Worm (Caenorhabditis elegans) whole organism, late embryonic: ENCODE results near the gene Y69E1A.1.

Experiments
- C38D4.7 ChIP-seq: fragments of 200-800 bp; sonication (Bioruptor generic); optimal IDR thresholded peaks from 2 replicates; lab custom pipeline; 2018; ENCODE audit warnings: mild to moderate bottlenecking, missing genetic modification characterization, moderate library complexity, missing compliant biosample characterization
- K09A11.1 ChIP-seq: sonication (generic microtip); optimal IDR thresholded peaks from 2 replicates; lab custom pipeline; 2017; ENCODE audit warnings: antibody characterized with exemption, mild to moderate bottlenecking, missing genetic modification characterization, missing compliant biosample characterization; ENCODE audit not compliant: insufficient read depth
- T23F11.4 ChIP-seq: fragments of 200-800 bp; sonication (Bioruptor generic); optimal IDR thresholded peaks from 2 replicates; lab custom pipeline; 2018; ENCODE audit warnings: mild to moderate bottlenecking, missing genetic modification characterization, missing compliant biosample characterization
- Y22D7AL.16 ChIP-seq: sonication (generic microtip); optimal IDR thresholded peaks from 2 replicates; lab custom pipeline; 2016; ENCODE audit warnings: missing genetic modification characterization, missing compliant biosample characterization
- ama-1 ChIP-seq: fragments of 150-350 bp; optimal IDR thresholded peaks from 2 replicates; lab custom pipeline; 2014
- ceh-18 ChIP-seq: sonication (generic microtip); optimal IDR thresholded peaks from 2 replicates; lab custom pipeline; 2016; ENCODE audit warnings: missing genetic modification characterization, missing compliant biosample characterization
- ceh-24 ChIP-seq: sonication (generic microtip); optimal IDR thresholded peaks from 2 replicates; lab custom pipeline; 2016; ENCODE audit warnings: mild to moderate bottlenecking, missing genetic modification characterization, missing compliant biosample characterization
- ceh-34 ChIP-seq: sonication (generic microtip); optimal IDR thresholded peaks from 2 replicates; lab custom pipeline; 2016; ENCODE audit warnings: mild to moderate bottlenecking, missing genetic modification characterization, missing compliant biosample characterization
- ceh-45 ChIP-seq: fragments of 200-800 bp; sonication (Bioruptor generic); IDR thresholded peaks from 2 replicates; pipeline ENCODE4 v1.3.6; 2022; ENCODE audit warnings: missing genetic modification reagents, missing genetic modification characterization, missing compliant biosample characterization
- elt-2 ChIP-seq: sonication (generic microtip); optimal IDR thresholded peaks from 2 replicates; lab custom pipeline; 2016; ENCODE audit warnings: missing genetic modification reagents, missing genetic modification characterization, missing compliant biosample characterization
- fax-1 ChIP-seq: sonication (generic microtip); optimal IDR thresholded peaks from 2 replicates; lab custom pipeline; 2016; ENCODE audit warnings: missing genotype, missing genetic modification characterization, missing compliant biosample characterization
- hlh-15 ChIP-seq: sonication (generic microtip); optimal IDR thresholded peaks from 2 replicates; lab custom pipeline; 2016; ENCODE audit warnings: missing genetic modification characterization, missing compliant biosample characterization
- hlh-30 ChIP-seq: sonication (generic microtip); optimal IDR thresholded peaks from 2 replicates; lab custom pipeline; 2017; ENCODE audit warnings: antibody characterized with exemption, missing genetic modification characterization, missing compliant biosample characterization; ENCODE audit not compliant: insufficient read depth
- hlh-6 ChIP-seq: sonication (generic microtip); optimal IDR thresholded peaks from 2 replicates; lab custom pipeline; 2016; ENCODE audit warnings: missing genotype, missing genetic modification characterization, missing compliant biosample characterization
- hlh-8 ChIP-seq: sonication (generic microtip); optimal IDR thresholded peaks from 2 replicates; lab custom pipeline; 2016; ENCODE audit warnings: missing genotype, missing genetic modification characterization, missing compliant biosample characterization
- lin-11 ChIP-seq: fragments of 200-800 bp; sonication (Bioruptor generic); optimal IDR thresholded peaks from 2 replicates; lab custom pipeline; 2018; ENCODE audit warnings: mild to moderate bottlenecking, missing genetic modification characterization, missing compliant biosample characterization
- madf-2 ChIP-seq: sonication (generic microtip); optimal IDR thresholded peaks from 2 replicates; lab custom pipeline; 2017; ENCODE audit warnings: missing genetic modification characterization, missing compliant biosample characterization
- mec-3 ChIP-seq: sonication (generic microtip); optimal IDR thresholded peaks from 2 replicates; lab custom pipeline; 2016; ENCODE audit warnings: borderline replicate concordance, missing genetic modification characterization, missing compliant biosample characterization
- nfya-1 ChIP-seq: sonication (generic microtip); optimal IDR thresholded peaks from 2 replicates; lab custom pipeline; 2017; ENCODE audit warnings: missing genetic modification characterization, mild to moderate bottlenecking, missing compliant biosample characterization, antibody characterized with exemption, moderate library complexity
- pha-4 ChIP-seq: fragments of 150-350 bp; optimal IDR thresholded peaks from 2 replicates; lab custom pipeline; 2018; ENCODE audit warnings: missing biosample characterization, missing genetic modification reagents, missing genetic modification characterization
- ref-2 ChIP-seq: sonication (generic microtip); optimal IDR thresholded peaks from 2 replicates; lab custom pipeline; 2016; ENCODE audit warnings: missing genetic modification characterization, missing compliant biosample characterization
- sdc-2 ChIP-seq: sonication (generic microtip); optimal IDR thresholded peaks from 2 replicates; lab custom pipeline; 2016; ENCODE audit warnings: missing genotype, missing genetic modification characterization, missing compliant biosample characterization
- sox-2 ChIP-seq: fragments of 200-800 bp; sonication (Bioruptor generic); IDR thresholded peaks from 2 replicates; pipeline ENCODE4 v1.3.6; 2022; ENCODE audit warnings: missing genetic modification reagents, missing genetic modification characterization, missing compliant biosample characterization
- sox-4 ChIP-seq: sonication (generic microtip); optimal IDR thresholded peaks from 2 replicates; lab custom pipeline; 2017; ENCODE audit warnings: mild to moderate bottlenecking, missing genetic modification characterization, inconsistent platforms, missing compliant biosample characterization
- syd-9 ChIP-seq: sonication (generic microtip); optimal IDR thresholded peaks from 2 replicates; lab custom pipeline; 2016; ENCODE audit warnings: mild to moderate bottlenecking, missing genetic modification characterization, moderate library complexity, missing compliant biosample characterization
- tbx-7 ChIP-seq: sonication (generic microtip); optimal IDR thresholded peaks from 2 replicates; lab custom pipeline; 2016; ENCODE audit warnings: missing genotype, missing genetic modification characterization, missing compliant biosample characterization
- unc-86 ChIP-seq: sonication (generic microtip); optimal IDR thresholded peaks from 2 replicates; lab custom pipeline; 2016; ENCODE audit warnings: missing genetic modification characterization, missing compliant biosample characterization
- zip-5 ChIP-seq: sonication (generic microtip); optimal IDR thresholded peaks from 2 replicates; lab custom pipeline; 2016; ENCODE audit warnings: missing genetic modification characterization, missing compliant biosample characterization

The Y69E1A.1 gene

DNA sequence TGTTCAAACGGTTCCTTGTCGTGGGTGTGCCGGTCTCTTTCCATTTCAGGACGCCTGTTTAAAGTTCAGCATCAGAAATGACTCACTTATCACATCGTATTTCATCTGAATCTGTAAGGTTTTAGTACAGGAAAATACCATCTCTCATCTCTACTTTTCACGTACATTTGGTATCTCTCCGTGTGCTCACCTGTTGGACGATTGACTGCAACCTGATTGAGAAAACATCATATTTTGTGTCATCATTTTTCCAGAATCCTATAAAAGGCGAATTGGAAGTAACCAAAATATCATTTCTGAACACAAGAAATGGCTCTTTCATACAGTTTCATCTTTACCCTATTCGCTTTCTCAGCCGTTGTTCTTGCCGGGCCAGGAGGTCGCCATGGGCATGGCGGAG lies 48.6 kb downstream of the Y69E1A.1 start, which contains the start of gene srlf-30:
TSS of gene srlf-30 (plus strand) at position 301 of the 400 bp plus-strand sequence.
- TF ChIP-seq elt-2 (tag; lab: Kevin White, UChicago) (no peak), zip-5 (tag; lab: Kevin White, UChicago) (no peak), ceh-18 (tag; lab: Kevin White, UChicago) (no peak), Y22D7AL.16 (tag; lab: Kevin White, UChicago) (no peak), K09A11.1 (tag; lab: Kevin White, UChicago) (no peak), ama-1 (no peak), lin-11 (tag; lab: Kevin White, UChicago) (no peak), ceh-34 (no peak), nfya-1 (tag; lab: Kevin White, UChicago) (no peak), C38D4.7 (GFP tag; lab: Kevin White, UChicago) (no peak), mec-3 (tag; lab: Kevin White, UChicago) (no peak), T23F11.4 (GFP tag; lab: Kevin White, UChicago) (no peak), tbx-7 (no peak), unc-86 (tag; lab: Kevin White, UChicago) (no peak), pha-4 (tag; lab: Kevin White, UChicago) (no peak), ref-2 (tag; lab: Kevin White, UChicago) (no peak)

DNA sequence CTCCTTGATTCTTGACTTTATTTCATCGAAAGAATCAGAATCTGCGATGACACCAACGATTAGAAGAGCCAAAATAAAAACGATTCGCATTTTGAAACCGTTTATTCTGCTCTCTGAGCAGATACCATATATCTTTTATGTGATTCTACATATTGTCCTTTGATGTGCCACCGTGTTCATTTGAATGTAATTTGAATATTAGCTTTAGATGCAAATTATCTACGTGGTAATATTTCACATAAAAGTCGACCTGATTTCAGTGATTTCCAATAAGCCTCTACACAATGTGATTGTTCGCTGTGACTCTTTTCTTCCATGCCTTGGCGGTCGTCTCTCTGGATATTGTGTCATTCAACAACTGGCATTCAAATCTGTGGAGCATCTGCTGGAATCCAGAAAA lies 49.6 kb downstream of the Y69E1A.1 start, which contains the start of the genes F13E9.9 and F13E9.19:
TSS of gene F13E9.9 (minus strand) at position 101 of the 400 bp plus-strand sequence.
TSS of gene F13E9.19 (plus strand) at position 316 of the 400 bp plus-strand sequence.
- no peak for TF ChIP-seq syd-9
- TF ChIP-seq hlh-30 (tag; lab: Kevin White, UChicago) = no peak
- no peak for TF ChIP-seq sox-4 (tag; lab: Kevin White, UChicago)
- TF ChIP-seq elt-2 (tag; lab: Kevin White, UChicago) = no peak
- TF ChIP-seq hlh-6 (tag; lab: Kevin White, UChicago) = no peak
- TF ChIP-seq sox-2 = no peak
- TF ChIP-seq hlh-8 = no peak
- TF ChIP-seq ceh-45 (GFP tag; lab: Robert Waterston, UW) = no peak

DNA sequence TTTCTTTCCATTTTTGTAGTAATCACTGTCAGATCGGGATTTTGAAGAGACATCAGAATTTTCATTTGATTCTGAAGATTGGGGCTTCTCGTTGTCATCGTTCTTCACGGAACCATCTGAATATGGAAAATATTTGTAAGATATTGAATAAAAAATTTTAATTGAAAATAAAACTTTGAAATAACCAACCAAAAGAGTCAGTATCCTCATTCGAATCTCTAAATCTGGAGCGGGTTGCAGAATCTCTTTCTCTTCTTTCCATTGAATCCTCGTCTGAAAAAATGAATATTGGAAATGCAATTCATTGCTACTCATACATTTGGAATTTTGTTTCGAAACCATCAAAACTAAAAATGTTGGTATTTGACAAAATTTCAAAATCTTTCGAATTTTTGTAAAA lies 50.5 kb downstream of the Y69E1A.1 start:
- TF ChIP-seq sox-2 (no peak), hlh-15 (tag; lab: Kevin White, UChicago) (no peak), ceh-24 (tag; lab: Kevin White, UChicago) (no peak), syd-9 (no peak), madf-2 (tag; lab: Kevin White, UChicago) (no peak), sdc-2 (tag; lab: Kevin White, UChicago) (no peak), fax-1 (tag; lab: Kevin White, UChicago) (no peak), zip-5 (tag; lab: Kevin White, UChicago) (no peak)
